ENCODE assay signal across 1 fruit fly cellular context in the genomic region with DNA sequence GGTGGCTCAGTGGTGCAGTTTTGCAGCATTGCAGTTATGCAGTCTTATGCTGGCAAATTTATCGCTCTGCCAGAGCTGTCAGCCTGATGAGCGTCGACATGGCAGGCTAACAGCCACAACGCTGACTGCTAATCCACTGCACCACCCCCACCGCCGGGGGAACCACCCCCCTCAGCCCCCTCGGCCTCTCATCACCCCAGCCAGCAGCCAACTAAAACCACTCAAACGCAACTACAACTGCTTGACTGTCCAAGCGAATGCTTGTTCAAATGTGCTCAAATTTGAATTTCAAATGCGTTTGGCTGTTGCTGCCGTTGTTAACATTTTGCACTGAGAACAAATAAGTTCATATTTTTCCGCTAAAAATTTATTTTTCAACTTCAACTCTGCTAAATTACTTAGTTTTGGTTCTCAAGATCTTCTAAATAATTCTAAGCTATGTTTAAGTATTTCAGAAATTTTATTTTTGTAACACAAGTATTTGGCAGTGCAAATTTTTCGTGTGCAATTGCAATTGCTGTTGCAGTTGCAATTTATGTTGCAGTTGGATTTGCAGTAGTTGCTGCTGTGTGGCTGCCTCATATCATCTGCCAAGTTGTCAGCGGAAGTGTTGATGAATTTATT.
TF ChIP-seq lines count a peak whose summit lies in the region.

No protein-coding gene starts in this region.

TF ChIP-seq in whole organism, embryonic, 481 proteins besides CTCF, POLR2A, EP300 and RAD21 (continued from another document and continues in another):
- TF ChIP-seq slou (GFP tag; optimal IDR thresholded peaks at IDR 0.05; lab: Kevin White, UChicago) (no peak), kni (GFP tag; optimal IDR thresholded peaks at IDR 0.05; lab: Kevin White, UChicago) (no peak), chm (GFP tag; IDR thresholded peaks at IDR 0.05; lab: Robert Waterston, UW) (no peak; the same call in 1 of the 2 replicates), unc-4 (GFP tag; IDR thresholded peaks at IDR 0.05; lab: Robert Waterston, UW; ENCODE audit: partially characterized antibody) (no peak), CG11696 (GFP tag; IDR thresholded peaks at IDR 0.05; lab: Robert Waterston, UW) (no peak), sug (tag; optimal IDR thresholded peaks at IDR 0.05; lab: Kevin White, UChicago) (no peak), CG12071 (GFP tag; optimal IDR thresholded peaks at IDR 0.05; lab: Kevin White, UChicago) (no peak), CG2116 (GFP tag; optimal IDR thresholded peaks at IDR 0.05; lab: Kevin White, UChicago) (no peak), Dek (tag; optimal IDR thresholded peaks at IDR 0.05; lab: Kevin White, UChicago) (no peak), btn (GFP tag; optimal IDR thresholded peaks at IDR 0.05; lab: Kevin White, UChicago) (no peak), HLH4C (GFP tag; IDR thresholded peaks at IDR 0.05; lab: Robert Waterston, UW; ENCODE audit: partially characterized antibody) (no peak), NfI (GFP tag; optimal IDR thresholded peaks at IDR 0.05; lab: Kevin White, UChicago) (no peak), CG3065 (GFP tag; optimal IDR thresholded peaks at IDR 0.05; lab: Kevin White, UChicago) (no peak), CrebB (tag; optimal IDR thresholded peaks at IDR 0.05; lab: Kevin White, UChicago) (no peak), Hr39 (optimal IDR thresholded peaks at IDR 0.05; lab: Kevin White, UChicago) (peak; percentile 60), CG16779 (GFP tag; IDR thresholded peaks at IDR 0.05; lab: Robert Waterston, UW) (no peak), en (GFP tag; optimal IDR thresholded peaks at IDR 0.05; lab: Kevin White, UChicago) (no peak), CG17568 (GFP tag; optimal IDR thresholded peaks at IDR 0.05; lab: Kevin White, UChicago) (no peak), Dref (GFP tag; IDR thresholded peaks at IDR 0.05; lab: Robert Waterston, UW) (no peak), slp2 (GFP tag; optimal IDR thresholded peaks at IDR 0.05; lab: Kevin White, UChicago) (no peak), Hsf (GFP tag; optimal IDR thresholded peaks at IDR 0.05; lab: Kevin White, UChicago) (no peak), dan (GFP tag; IDR thresholded peaks at IDR 0.05; lab: Robert Waterston, UW) (no peak), CG10274 (GFP tag; optimal IDR thresholded peaks at IDR 0.05; lab: Kevin White, UChicago) (no peak), E2f1 (GFP tag; IDR thresholded peaks at IDR 0.05; lab: Robert Waterston, UW) (no peak), CG10267 (tag; optimal IDR thresholded peaks at IDR 0.05; lab: Kevin White, UChicago) (peak; percentile 2), CG11093 (GFP tag; IDR thresholded peaks at IDR 0.05; lab: Robert Waterston, UW) (no peak), chn (GFP tag; optimal IDR thresholded peaks at IDR 0.05; lab: Kevin White, UChicago) (peak; percentile 0), fd3F (GFP tag; optimal IDR thresholded peaks at IDR 0.05; lab: Kevin White, UChicago) (no peak), lola (GFP tag; optimal IDR thresholded peaks at IDR 0.05; lab: Kevin White, UChicago) (peak in 1 of 3 experiments; percentile 10), CG12942 (GFP tag; optimal IDR thresholded peaks at IDR 0.05; lab: Kevin White, UChicago) (no peak), CG17361 (GFP tag; IDR thresholded peaks at IDR 0.05; lab: Robert Waterston, UW) (0 out of 3 replicates have a peak, but pooled peaks have one; percentile 18), CG13894 (tag; optimal IDR thresholded peaks at IDR 0.05; lab: Kevin White, UChicago) (no peak), danr (GFP tag; IDR thresholded peaks at IDR 0.05; lab: Robert Waterston, UW) (no peak), kah (GFP tag; optimal IDR thresholded peaks at IDR 0.05; lab: Kevin White, UChicago) (no peak), CG10431 (GFP tag; optimal IDR thresholded peaks at IDR 0.05; lab: Kevin White, UChicago) (no peak), Jarid2 (GFP tag; optimal IDR thresholded peaks at IDR 0.05; lab: Kevin White, UChicago) (no peak), crol (GFP tag; IDR thresholded peaks at IDR 0.05; lab: Robert Waterston, UW) (peak; percentile 83), ind (GFP tag; optimal IDR thresholded peaks at IDR 0.05; lab: Kevin White, UChicago) (no peak), CG5180 (GFP tag; optimal IDR thresholded peaks at IDR 0.05; lab: Kevin White, UChicago) (peak; percentile 50), bab2 (GFP tag; optimal IDR thresholded peaks at IDR 0.05; lab: Kevin White, UChicago) (no peak), CG7963 (GFP tag; IDR thresholded peaks at IDR 0.05; lab: Robert Waterston, UW; ENCODE audit: partially characterized antibody) (no peak), nerfin-1 (tag; optimal IDR thresholded peaks at IDR 0.05; lab: Kevin White, UChicago) (no peak), Drgx (GFP tag; IDR thresholded peaks at IDR 0.05; lab: Robert Waterston, UW) (peak; percentile 90), D19A (tag; optimal IDR thresholded peaks at IDR 0.05; lab: Kevin White, UChicago) (no peak), CG14050 (GFP tag; IDR thresholded peaks at IDR 0.05; lab: Robert Waterston, UW) (no peak), grau (tag; optimal IDR thresholded peaks at IDR 0.05; lab: Kevin White, UChicago) (peak; percentile 12), Sox100B (GFP tag; optimal IDR thresholded peaks at IDR 0.05; lab: Kevin White, UChicago) (peak; percentile 6), CG10209 (GFP tag; optimal IDR thresholded peaks at IDR 0.05; lab: Kevin White, UChicago) (no peak), MBD-R2 (GFP tag; IDR thresholded peaks at IDR 0.05; lab: Robert Waterston, UW) (no peak), inv (GFP tag; IDR thresholded peaks at IDR 0.05; lab: Robert Waterston, UW; ENCODE audit: partially characterized antibody) (no peak), CG10366 (GFP tag; IDR thresholded peaks at IDR 0.05; lab: Robert Waterston, UW) (no peak), CG14667 (GFP tag; IDR thresholded peaks at IDR 0.05; lab: Robert Waterston, UW) (no peak), scrt (GFP tag; optimal IDR thresholded peaks at IDR 0.05; lab: Kevin White, UChicago) (no peak), Lhr (GFP tag; optimal IDR thresholded peaks at IDR 0.05; lab: Kevin White, UChicago) (no peak), emc (GFP tag; optimal IDR thresholded peaks at IDR 0.05; lab: Kevin White, UChicago) (no peak), crp (GFP tag; optimal IDR thresholded peaks at IDR 0.05; lab: Kevin White, UChicago) (no peak), gsb-n (tag; optimal IDR thresholded peaks at IDR 0.05; lab: Kevin White, UChicago) (no peak), chinmo (GFP tag; IDR thresholded peaks at IDR 0.05; lab: Robert Waterston, UW; ENCODE audit: partially characterized antibody) (0 out of 4 replicates have a peak, but pooled peaks have one; percentile 22), lbe (GFP tag; optimal IDR thresholded peaks at IDR 0.05; lab: Kevin White, UChicago) (no peak), ewg (GFP tag; optimal IDR thresholded peaks at IDR 0.05; lab: Kevin White, UChicago) (no peak), Sry-β (GFP tag; optimal IDR thresholded peaks at IDR 0.05; lab: Kevin White, UChicago) (no peak), gfzf (GFP tag; optimal IDR thresholded peaks at IDR 0.05; lab: Kevin White, UChicago) (no peak), Vsx1 (GFP tag; optimal IDR thresholded peaks at IDR 0.05; lab: Kevin White, UChicago) (no peak), odd (GFP tag; optimal IDR thresholded peaks at IDR 0.05; lab: Kevin White, UChicago) (no peak), CG7786 (GFP tag; optimal IDR thresholded peaks at IDR 0.05; lab: Kevin White, UChicago) (no peak), prd (optimal IDR thresholded peaks at IDR 0.05; lab: Kevin White, UChicago) (no peak), prd (GFP tag; IDR thresholded peaks at IDR 0.05; lab: Robert Waterston, UW) (peak; percentile 52; the same call in 2 of the 3 replicates), Xbp1 (GFP tag; optimal IDR thresholded peaks at IDR 0.05; lab: Kevin White, UChicago) (peak; percentile 8), CG1792 (GFP tag; optimal IDR thresholded peaks at IDR 0.05; lab: Kevin White, UChicago) (no peak), CG12104 (GFP tag; optimal IDR thresholded peaks at IDR 0.05; lab: Kevin White, UChicago) (no peak), sens (GFP tag; lab: Kevin White, UChicago) (peak; percentile 88), knrl (GFP tag; IDR thresholded peaks at IDR 0.05; lab: Robert Waterston, UW; ENCODE audit: partially characterized antibody) (no peak), NC2β (GFP tag; optimal IDR thresholded peaks at IDR 0.05; lab: Kevin White, UChicago) (no peak), Neu2 (GFP tag; optimal IDR thresholded peaks at IDR 0.05; lab: Kevin White, UChicago; ENCODE audit: borderline replicate concordance) (no peak), fu2 (GFP tag; optimal IDR thresholded peaks at IDR 0.05; lab: Kevin White, UChicago) (no peak), CG11695 (GFP tag; IDR thresholded peaks at IDR 0.05; lab: Robert Waterston, UW) (no peak), CG13624 (GFP tag; optimal IDR thresholded peaks at IDR 0.05; lab: Kevin White, UChicago) (no peak), Atf6 (GFP tag; IDR thresholded peaks at IDR 0.05; lab: Robert Waterston, UW) (no peak), dmrt99B (tag; optimal IDR thresholded peaks at IDR 0.05; lab: Kevin White, UChicago) (peak; percentile 50), CG13296 (GFP tag; optimal IDR thresholded peaks at IDR 0.05; lab: Kevin White, UChicago) (no peak), trem (tag; optimal IDR thresholded peaks at IDR 0.05; lab: Kevin White, UChicago) (no peak), pho (GFP tag; optimal IDR thresholded peaks at IDR 0.05; lab: Kevin White, UChicago) (no peak), kay (GFP tag; optimal IDR thresholded peaks at IDR 0.05; lab: Kevin White, UChicago) (no peak), B-H2 (GFP tag; optimal IDR thresholded peaks at IDR 0.05; lab: Kevin White, UChicago) (no peak), slbo (GFP tag; IDR thresholded peaks at IDR 0.05; lab: Robert Waterston, UW) (no peak), sens-2 (GFP tag; IDR thresholded peaks at IDR 0.05; lab: Robert Waterston, UW) (no peak), CG2875 (GFP tag; optimal IDR thresholded peaks at IDR 0.05; lab: Kevin White, UChicago) (no peak), ro (GFP tag; IDR thresholded peaks at IDR 0.05; lab: Robert Waterston, UW) (no peak), maf-S (GFP tag; optimal IDR thresholded peaks at IDR 0.05; lab: Kevin White, UChicago) (no peak), cato (GFP tag; optimal IDR thresholded peaks at IDR 0.05; lab: Kevin White, UChicago; ENCODE audit: borderline replicate concordance) (no peak), fd102C (GFP tag; optimal IDR thresholded peaks at IDR 0.05; lab: Kevin White, UChicago) (no peak), chif (GFP tag; optimal IDR thresholded peaks at IDR 0.05; lab: Kevin White, UChicago) (peak; percentile 4 to 17), Hmx (GFP tag; optimal IDR thresholded peaks at IDR 0.05; lab: Kevin White, UChicago) (no peak), HHEX (GFP tag; optimal IDR thresholded peaks at IDR 0.05; lab: Kevin White, UChicago) (no peak), CG15479 (GFP tag; optimal IDR thresholded peaks at IDR 0.05; lab: Kevin White, UChicago) (peak; percentile 21), Atf3 (GFP tag; optimal IDR thresholded peaks at IDR 0.05; lab: Kevin White, UChicago) (no peak), zen (tag; optimal IDR thresholded peaks at IDR 0.05; lab: Kevin White, UChicago) (no peak), Optix (GFP tag; IDR thresholded peaks at IDR 0.05; lab: Robert Waterston, UW) (no peak), her (GFP tag; optimal IDR thresholded peaks at IDR 0.05; lab: Kevin White, UChicago) (no peak), Nf-YC (tag; optimal IDR thresholded peaks at IDR 0.05; lab: Kevin White, UChicago) (no peak), insv (GFP tag; optimal IDR thresholded peaks at IDR 0.05; lab: Kevin White, UChicago) (no peak), Hey (tag; optimal IDR thresholded peaks at IDR 0.05; lab: Kevin White, UChicago) (no peak), CG16813 (GFP tag; IDR thresholded peaks at IDR 0.05; lab: Robert Waterston, UW; ENCODE audit: partially characterized antibody) (no peak), pfk (GFP tag; optimal IDR thresholded peaks at IDR 0.05; lab: Kevin White, UChicago) (no peak), Opbp (GFP tag; IDR thresholded peaks at IDR 0.05; lab: Robert Waterston, UW; ENCODE audit: partially characterized antibody) (no peak), CoRest (tag; optimal IDR thresholded peaks at IDR 0.05; lab: Kevin White, UChicago) (peak; percentile 9), Lpt (GFP tag; optimal IDR thresholded peaks at IDR 0.05; lab: Kevin White, UChicago) (no peak), lilli (GFP tag; optimal IDR thresholded peaks at IDR 0.05; lab: Kevin White, UChicago) (no peak), Oli (tag; optimal IDR thresholded peaks at IDR 0.05; lab: Kevin White, UChicago) (peak; percentile 21), CG18476 (GFP tag; optimal IDR thresholded peaks at IDR 0.05; lab: Kevin White, UChicago) (no peak), Ets65A (GFP tag; lab: Kevin White, UChicago) (peak; percentile 69), Nf-YA (GFP tag; IDR thresholded peaks at IDR 0.05; lab: Robert Waterston, UW) (no peak), esg (GFP tag; conservative IDR thresholded peaks at IDR 0.05; lab: Robert Waterston, UW) (no peak), corto (GFP tag; optimal IDR thresholded peaks at IDR 0.05; lab: Kevin White, UChicago) (no peak), CG2889 (GFP tag; IDR thresholded peaks at IDR 0.05; lab: Robert Waterston, UW) (no peak), mld (GFP tag; IDR thresholded peaks at IDR 0.05; lab: Robert Waterston, UW; ENCODE audit: partially characterized antibody) (no peak), jigr1 (GFP tag; IDR thresholded peaks at IDR 0.05; lab: Robert Waterston, UW) (no peak), z (GFP tag; IDR thresholded peaks at IDR 0.05; lab: Robert Waterston, UW) (peak; percentile 76), E2f2 (GFP tag; IDR thresholded peaks at IDR 0.05; lab: Robert Waterston, UW) (no peak), nmo (GFP tag; optimal IDR thresholded peaks at IDR 0.05; lab: Kevin White, UChicago) (peak; percentile 23), sim (GFP tag; IDR thresholded peaks at IDR 0.05; lab: Robert Waterston, UW) (no peak), Sry-δ (GFP tag; optimal IDR thresholded peaks at IDR 0.05; lab: Kevin White, UChicago) (no peak), ATbp (GFP tag; optimal IDR thresholded peaks at IDR 0.05; lab: Kevin White, UChicago) (no peak), CG9609 (GFP tag; optimal IDR thresholded peaks at IDR 0.05; lab: Kevin White, UChicago) (no peak), CG10979 (tag; optimal IDR thresholded peaks at IDR 0.05; lab: Kevin White, UChicago) (peak; percentile 33), Fer3 (tag; optimal IDR thresholded peaks at IDR 0.05; lab: Kevin White, UChicago) (no peak), Six4 (GFP tag; optimal IDR thresholded peaks at IDR 0.05; lab: Kevin White, UChicago) (no peak), eve (GFP tag; optimal IDR thresholded peaks at IDR 0.05; lab: Kevin White, UChicago) (peak in 1 of 2 experiments; percentile 30), NK7.1 (GFP tag; optimal IDR thresholded peaks at IDR 0.05; lab: Kevin White, UChicago) (no peak), H15 (GFP tag; IDR thresholded peaks at IDR 0.05; lab: Robert Waterston, UW) (no peak)
